Worm (Caenorhabditis elegans) whole organism, L4 larva: ENCODE data around the gene srh-140.

Source experiments
- D1046.2 ChIP-seq: fragments of 200-800 bp; sonication (Bioruptor generic); IDR thresholded peaks from 2 replicates; pipeline ENCODE4 v1.3.6; 2022; ENCODE audit warnings: missing genetic modification characterization, missing compliant biosample characterization
- F44E2.7 ChIP-seq: fragments of 200-800 bp; sonication (Bioruptor generic); IDR thresholded peaks from 2 replicates; pipeline ENCODE4 v2.1.2; 2022; ENCODE audit warnings: missing genetic modification characterization, missing compliant biosample characterization
- Y5F2A.4 ChIP-seq: fragments of 200-800 bp; sonication (Bioruptor generic); optimal IDR thresholded peaks from 2 replicates; lab custom pipeline; 2018; ENCODE audit warnings: mild to moderate bottlenecking, missing genetic modification characterization, missing compliant biosample characterization
- Y75B8A.6 ChIP-seq: fragments of 200-800 bp; sonication (Bioruptor generic); IDR thresholded peaks from 2 replicates; pipeline ENCODE4 v1.3.6; 2022; ENCODE audit warnings: missing genetic modification reagents, missing genetic modification characterization, missing compliant biosample characterization
- arid-1 ChIP-seq: fragments of 200-800 bp; sonication (Bioruptor generic); conservative IDR thresholded peaks from 2 replicates; pipeline ENCODE4 v1.3.6; 2022; ENCODE audit warnings: missing genetic modification reagents, missing genetic modification characterization, missing compliant biosample characterization
- ceh-20 ChIP-seq: fragments of 200-800 bp; sonication (Bioruptor generic); IDR thresholded peaks from 2 replicates; pipeline ENCODE4 v1.3.6; 2022; ENCODE audit warnings: missing genetic modification reagents, missing genetic modification characterization, missing compliant biosample characterization
- ceh-28 ChIP-seq: fragments of 150-350 bp; optimal IDR thresholded peaks from 2 replicates; lab custom pipeline; 2014; ENCODE audit warnings: missing biosample characterization, missing genetic modification reagents, missing genetic modification characterization
- ceh-32 ChIP-seq: sonication (generic microtip); optimal IDR thresholded peaks from 2 replicates; lab custom pipeline; 2016; ENCODE audit warnings: mild to moderate bottlenecking, missing genetic modification characterization, missing compliant biosample characterization; ENCODE audit not compliant: poor library complexity
- ceh-44 ChIP-seq: fragments of 200-800 bp; sonication (Bioruptor generic); IDR thresholded peaks from 2 replicates; pipeline ENCODE4 v1.3.6; 2022; ENCODE audit warnings: missing genetic modification reagents, missing genetic modification characterization, missing compliant biosample characterization
- ceh-62 ChIP-seq: sonication (generic microtip); optimal IDR thresholded peaks from 2 replicates; lab custom pipeline; 2017; ENCODE audit warnings: missing biosample characterization, missing genetic modification characterization
- ceh-82 ChIP-seq: sonication (generic microtip); optimal IDR thresholded peaks from 2 replicates; lab custom pipeline; 2017; ENCODE audit warnings: missing biosample characterization, missing genetic modification characterization
- ces-1 ChIP-seq: fragments of 150-350 bp; sonication (generic microtip); optimal IDR thresholded peaks from 4 replicates; lab custom pipeline; 2014; ENCODE audit warnings: missing biosample characterization, missing genetic modification reagents, missing genetic modification characterization
- daf-16 ChIP-seq, 3 experiments: sonication (generic microtip); optimal IDR thresholded peaks; 2 replicates each; lab custom pipeline; 2016 to 2017; ENCODE audit warnings: missing genetic modification characterization in 3 of 3, missing genetic modification reagents in 3 of 3, mild to moderate bottlenecking in 2 of 3, missing compliant biosample characterization in 2 of 3, missing biosample characterization in 1 of 3, moderate library complexity in 1 of 3
- dmd-6 ChIP-seq: fragments of 200-800 bp; sonication (Bioruptor generic); IDR thresholded peaks from 2 replicates; pipeline ENCODE4 v1.3.6; 2022; ENCODE audit warnings: missing genetic modification reagents, missing genetic modification characterization, missing compliant biosample characterization
- dmd-8 ChIP-seq: fragments of 200-800 bp; sonication (Bioruptor generic); IDR thresholded peaks from 2 replicates; pipeline ENCODE4 v1.3.6; 2022; ENCODE audit warnings: missing genetic modification characterization, missing compliant biosample characterization
- dmd-9 ChIP-seq: fragments of 200-800 bp; sonication (Bioruptor generic); IDR thresholded peaks from 2 replicates; pipeline ENCODE4 v1.3.6; 2022; ENCODE audit warnings: missing genetic modification reagents, missing genetic modification characterization, missing compliant biosample characterization
- dve-1 ChIP-seq: sonication (generic microtip); optimal IDR thresholded peaks from 2 replicates; lab custom pipeline; 2017; ENCODE audit warnings: antibody characterized with exemption, mild to moderate bottlenecking, missing genetic modification characterization, missing compliant biosample characterization; ENCODE audit not compliant: insufficient read depth
- egl-27 ChIP-seq: sonication (generic microtip); optimal IDR thresholded peaks from 3 replicates; lab custom pipeline; 2017; ENCODE audit warnings: missing biosample characterization, missing genetic modification reagents, missing genetic modification characterization
- fkh-10 ChIP-seq: fragments of 150-350 bp; optimal IDR thresholded peaks from 2 replicates; lab custom pipeline; 2014; ENCODE audit warnings: missing biosample characterization, missing genetic modification reagents, missing genetic modification characterization
- hlh-11 ChIP-seq: fragments of 200-800 bp; sonication (Bioruptor generic); optimal IDR thresholded peaks from 2 replicates; lab custom pipeline; 2018; ENCODE audit warnings: mild to moderate bottlenecking, missing genetic modification characterization, missing compliant biosample characterization
- hlh-30 ChIP-seq: sonication (generic microtip); optimal IDR thresholded peaks from 2 replicates; lab custom pipeline; 2017; ENCODE audit warnings: antibody characterized with exemption, mild to moderate bottlenecking, missing genetic modification characterization, missing compliant biosample characterization; ENCODE audit not compliant: insufficient read depth
- lim-7 ChIP-seq: fragments of 200-800 bp; sonication (Bioruptor generic); IDR thresholded peaks from 2 replicates; pipeline ENCODE4 v1.3.6; 2022; ENCODE audit warnings: missing genetic modification characterization, missing compliant biosample characterization
- lin-13 ChIP-seq: fragments of 150-350 bp; optimal IDR thresholded peaks from 2 replicates; lab custom pipeline; 2014; ENCODE audit warnings: missing biosample characterization, missing genetic modification reagents, missing genetic modification characterization
- lir-3 ChIP-seq: sonication (generic microtip); optimal IDR thresholded peaks from 2 replicates; lab custom pipeline; 2016; ENCODE audit warnings: mild to moderate bottlenecking, missing genetic modification characterization, missing compliant biosample characterization
- madf-9 ChIP-seq: fragments of 200-800 bp; sonication (Bioruptor generic); conservative IDR thresholded peaks from 2 replicates; pipeline ENCODE4 v1.3.6; 2022; ENCODE audit warnings: missing genetic modification reagents, missing genetic modification characterization, missing compliant biosample characterization
- mdl-1 ChIP-seq, 2 experiments: fragments of 150-350 bp in 1 of 2; sonication (generic microtip) in 1 of 2; optimal IDR thresholded peaks; 2 replicates each; lab custom pipeline; 2014 to 2017; ENCODE audit warnings: missing biosample characterization in 2 of 2, missing genetic modification characterization in 2 of 2
- nhr-10 ChIP-seq: fragments of 150-350 bp; optimal IDR thresholded peaks from 2 replicates; lab custom pipeline; 2014; ENCODE audit warnings: missing biosample characterization, missing genetic modification characterization
- nhr-111 ChIP-seq: fragments of 200-800 bp; sonication (Bioruptor generic); optimal IDR thresholded peaks from 2 replicates; lab custom pipeline; 2018; ENCODE audit warnings: mild to moderate bottlenecking, missing genetic modification characterization, missing compliant biosample characterization
- nhr-237 ChIP-seq: sonication (generic microtip); optimal IDR thresholded peaks from 2 replicates; lab custom pipeline; 2017; ENCODE audit warnings: missing biosample characterization, missing genetic modification characterization
- nhr-25 ChIP-seq: sonication (generic microtip); optimal IDR thresholded peaks from 2 replicates; lab custom pipeline; 2017; ENCODE audit warnings: missing genetic modification characterization, mild to moderate bottlenecking, missing compliant biosample characterization, antibody characterized with exemption, moderate library complexity, borderline replicate concordance; ENCODE audit not compliant: insufficient read depth
- nhr-28 ChIP-seq: fragments of 150-350 bp; optimal IDR thresholded peaks from 2 replicates; lab custom pipeline; 2014; ENCODE audit warnings: missing biosample characterization, missing genetic modification characterization
- nhr-6 ChIP-seq: fragments of 150-350 bp; optimal IDR thresholded peaks from 2 replicates; lab custom pipeline; 2014; ENCODE audit warnings: missing biosample characterization, missing genetic modification characterization
- nhr-77 ChIP-seq: fragments of 150-350 bp; optimal IDR thresholded peaks from 2 replicates; lab custom pipeline; 2014; ENCODE audit warnings: missing biosample characterization, missing genetic modification characterization
- pha-4 ChIP-seq, 2 experiments: fragments of 150-350 bp in 1 of 2; fragments of 200-800 bp in 1 of 2; sonication (Bioruptor generic) in 1 of 2; IDR thresholded peaks in 1 of 2; optimal IDR thresholded peaks in 1 of 2; 2 replicates each; pipeline versions ENCODE4 v1.3.6 to Lab custom; 2014 to 2022; ENCODE audit warnings: missing genetic modification characterization in 2 of 2, missing genetic modification reagents in 2 of 2, missing biosample characterization in 1 of 2, missing compliant biosample characterization in 1 of 2
- pqm-1 ChIP-seq: sonication (generic microtip); optimal IDR thresholded peaks from 2 replicates; lab custom pipeline; 2017; ENCODE audit warnings: missing biosample characterization, missing genetic modification characterization
- rbr-2 ChIP-seq: sonication (generic microtip); optimal IDR thresholded peaks from 2 replicates; lab custom pipeline; 2016; ENCODE audit warnings: missing genotype, missing genetic modification characterization, missing compliant biosample characterization
- spr-1 ChIP-seq: sonication (generic microtip); optimal IDR thresholded peaks from 2 replicates; lab custom pipeline; 2016; ENCODE audit warnings: mild to moderate bottlenecking, missing genetic modification characterization, missing compliant biosample characterization
- unc-130 ChIP-seq: sonication (generic microtip); optimal IDR thresholded peaks from 2 replicates; lab custom pipeline; 2016; ENCODE audit warnings: missing genetic modification reagents, missing genetic modification characterization, missing compliant biosample characterization
- unc-39 ChIP-seq: sonication (generic microtip); optimal IDR thresholded peaks from 2 replicates; lab custom pipeline; 2017; ENCODE audit warnings: missing biosample characterization, missing genetic modification characterization
- unc-62 ChIP-seq, 3 experiments: fragments of 150-350 bp in 1 of 3; sonication (generic microtip); optimal IDR thresholded peaks in 2 of 3; peaks in 1 of 3; 1 replicate in 1 of 3; 2 replicates in 2 of 3; lab custom pipeline; 2014 to 2017; ENCODE audit warnings: missing biosample characterization in 3 of 3, missing genetic modification characterization in 3 of 3, missing genetic modification reagents in 3 of 3, missing genotype in 1 of 3
- vab-7 ChIP-seq: fragments of 200-800 bp; sonication (Bioruptor generic); IDR thresholded peaks from 2 replicates; pipeline ENCODE4 v1.3.6; 2022; ENCODE audit warnings: missing genetic modification reagents, missing genetic modification characterization, missing compliant biosample characterization
- zfp-3 ChIP-seq: fragments of 200-800 bp; sonication (Bioruptor generic); conservative IDR thresholded peaks from 2 replicates; pipeline ENCODE4 v1.3.6; 2022; ENCODE audit warnings: missing genetic modification reagents, missing genetic modification characterization, missing compliant biosample characterization
- ztf-11 ChIP-seq: fragments of 150-350 bp; optimal IDR thresholded peaks from 2 replicates; lab custom pipeline; 2014; ENCODE audit warnings: missing biosample characterization, missing genetic modification characterization

Gene srh-140

ce11 chrV:15712385-15712784 lies 9.6 kb upstream of the srh-140 start:
- peak; percentile 66 for TF ChIP-seq dve-1 (tag; lab: Kevin White, UChicago)
- TF ChIP-seq ceh-32 (tag; lab: Kevin White, UChicago): no peak
- TF ChIP-seq daf-16 (GFP tag; optimal IDR thresholded peaks at IDR 0.05; lab: Kevin White, UChicago): no peak
- TF ChIP-seq daf-16 (tag; optimal IDR thresholded peaks at IDR 0.05; lab: Kevin White, UChicago): peak; percentile 84
- no peak for TF ChIP-seq F44E2.7 (GFP tag; lab: Robert Waterston, UW)
- TF ChIP-seq D1046.2: no peak
- no peak for TF ChIP-seq vab-7 (GFP tag; lab: Robert Waterston, UW)
- no peak for TF ChIP-seq dmd-6 (GFP tag; lab: Robert Waterston, UW)
- peak; percentile 39 for TF ChIP-seq hlh-30 (tag; lab: Kevin White, UChicago)
- no peak for TF ChIP-seq ceh-44 (GFP tag; lab: Robert Waterston, UW)

- peak in 1 of 2 experiments; percentile 54 for TF ChIP-seq unc-62 (GFP tag; optimal IDR thresholded peaks at IDR 0.05 in 1 of 2; lab: Kevin White, UChicago)
- no peak for TF ChIP-seq unc-62 (tag; optimal IDR thresholded peaks at IDR 0.05; lab: Kevin White, UChicago)
- no peak for TF ChIP-seq ceh-62 (tag; lab: Kevin White, UChicago)
- no peak for TF ChIP-seq Y75B8A.6
- TF ChIP-seq madf-9 (GFP tag; lab: Robert Waterston, UW): no peak
- TF ChIP-seq egl-27 (tag; lab: Kevin White, UChicago): no peak
- TF ChIP-seq zfp-3: no peak
- TF ChIP-seq nhr-10 (tag; lab: Kevin White, UChicago): no peak
- no peak for TF ChIP-seq pqm-1 (tag; lab: Kevin White, UChicago)
- TF ChIP-seq D1046.2: no peak
- no peak for TF ChIP-seq nhr-111 (GFP tag; lab: Kevin White, UChicago)
- peak in 1 of 2 experiments; percentile 11 for TF ChIP-seq mdl-1 (tag; optimal IDR thresholded peaks at IDR 0.05; lab: Kevin White, UChicago)
- TF ChIP-seq lin-13: no peak
- no peak for TF ChIP-seq unc-130 (GFP tag; lab: Kevin White, UChicago)
- peak; percentile 27 for TF ChIP-seq dve-1 (tag; lab: Kevin White, UChicago)
- TF ChIP-seq dmd-9 (GFP tag; lab: Robert Waterston, UW): no peak
- TF ChIP-seq lir-3 (tag; lab: Kevin White, UChicago): no peak
- TF ChIP-seq ceh-28: no peak
- TF ChIP-seq ceh-20 (GFP tag; lab: Robert Waterston, UW): no peak
- no peak for TF ChIP-seq nhr-28
- TF ChIP-seq unc-39 (tag; lab: Kevin White, UChicago): no peak
- TF ChIP-seq daf-16 (GFP tag; optimal IDR thresholded peaks at IDR 0.05; lab: Kevin White, UChicago): peak in 1 of 2 experiments; percentile 83
- TF ChIP-seq daf-16 (tag; optimal IDR thresholded peaks at IDR 0.05; lab: Kevin White, UChicago): peak; percentile 94
- TF ChIP-seq nhr-237 (tag; lab: Kevin White, UChicago): no peak
- no peak for TF ChIP-seq rbr-2
- no peak for TF ChIP-seq fkh-10 (GFP tag; lab: Kevin White, UChicago)
- TF ChIP-seq spr-1: no peak
- TF ChIP-seq Y5F2A.4 (GFP tag; lab: Kevin White, UChicago): no peak
- TF ChIP-seq nhr-77 (tag; lab: Kevin White, UChicago): no peak
- TF ChIP-seq dmd-8 (GFP tag; lab: Robert Waterston, UW): no peak
- no peak for TF ChIP-seq hlh-11 (tag; lab: Kevin White, UChicago)
- no peak for TF ChIP-seq lim-7 (GFP tag; lab: Robert Waterston, UW)
Measured at ce11 chrV:15715636-15716035, 6.4 kb upstream of the srh-140 start.

- TF ChIP-seq unc-39 (tag; lab: Kevin White, UChicago) (no peak), ces-1 (GFP tag; lab: Kevin White, UChicago) (no peak), unc-62 (GFP tag; optimal IDR thresholded peaks at IDR 0.05 in 1 of 2; lab: Kevin White, UChicago) (no peak), unc-62 (tag; optimal IDR thresholded peaks at IDR 0.05; lab: Kevin White, UChicago) (no peak), ztf-11 (tag; lab: Kevin White, UChicago) (no peak), spr-1 (no peak), ceh-82 (tag; lab: Kevin White, UChicago) (no peak), nhr-25 (tag; lab: Kevin White, UChicago) (no peak), arid-1 (GFP tag; lab: Robert Waterston, UW) (no peak), ceh-32 (tag; lab: Kevin White, UChicago) (no peak), pha-4 (GFP tag; IDR thresholded peaks at IDR 0.05; lab: Robert Waterston, UW) (no peak), pha-4 (tag; optimal IDR thresholded peaks at IDR 0.05; lab: Kevin White, UChicago) (no peak), nhr-6 (tag; lab: Kevin White, UChicago) (no peak), nhr-28 (no peak)
- TF ChIP-seq, all 104 proteins: peak for 0
Measured at ce11 chrV:15716679-15717078, 5.3 kb upstream of the srh-140 start, which contains the start of gene Y6E2A.4. Gene Y6E2A.4 (minus strand): TSS chrV:15716779.
